Fruit fly (Drosophila melanogaster): ENCODE data around the gene Hmgcl.

The Hmgcl gene

DNA sequence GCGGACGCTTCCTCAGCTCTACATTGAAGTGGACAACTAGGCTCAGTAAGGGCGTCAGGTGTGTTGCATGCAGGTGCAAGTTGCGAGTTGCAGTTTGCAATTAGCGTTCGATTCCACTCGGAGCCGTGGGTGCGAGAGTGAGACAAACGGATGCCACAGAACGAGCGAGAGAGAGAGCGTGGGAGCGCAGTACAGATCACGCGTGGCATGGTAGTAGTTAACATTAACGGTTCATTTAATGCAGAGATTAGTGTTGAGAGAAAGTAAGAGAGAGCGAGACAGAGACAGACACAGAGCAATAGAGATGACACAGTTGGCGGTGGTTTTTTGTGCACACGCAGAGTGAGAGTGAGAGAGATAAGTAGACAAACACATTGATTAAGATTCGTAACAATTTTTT lies 20.5 kb upstream of the Hmgcl start (continued):
- TF ChIP-seq Antp (GFP tag; optimal IDR thresholded peaks at IDR 0.05) (no peak), row (GFP tag; IDR thresholded peaks at IDR 0.05) (0 out of 3 replicates have a peak, but pooled peaks have one; percentile 6), CG18476 (GFP tag; optimal IDR thresholded peaks at IDR 0.05) (no peak), Rfx (GFP tag; IDR thresholded peaks at IDR 0.05) (no peak), Sry-δ (GFP tag; optimal IDR thresholded peaks at IDR 0.05) (peak; percentile 51), CG42726 (GFP tag; IDR thresholded peaks at IDR 0.05; ENCODE audit: partially characterized antibody) (no peak), fd102C (GFP tag; optimal IDR thresholded peaks at IDR 0.05) (no peak), Oli (tag; optimal IDR thresholded peaks at IDR 0.05) (no peak), phol (tag; optimal IDR thresholded peaks at IDR 0.05) (no peak), Rx (GFP tag; IDR thresholded peaks at IDR 0.05) (no peak), Chrac-16 (GFP tag; optimal IDR thresholded peaks at IDR 0.05) (no peak), ac (GFP tag; optimal IDR thresholded peaks at IDR 0.05) (peak; percentile 24), CG32767 (GFP tag; IDR thresholded peaks at IDR 0.05) (no peak), Optix (GFP tag; IDR thresholded peaks at IDR 0.05) (no peak), tna (GFP tag; IDR thresholded peaks at IDR 0.05; ENCODE audit: partially characterized antibody) (no peak), CG1832 (GFP tag; optimal IDR thresholded peaks at IDR 0.05) (peak; percentile 76), gro (GFP tag; optimal IDR thresholded peaks at IDR 0.05) (no peak), lab (GFP tag; optimal IDR thresholded peaks at IDR 0.05) (no peak), Fer1 (GFP tag; optimal IDR thresholded peaks at IDR 0.05) (no peak), CG15479 (GFP tag; optimal IDR thresholded peaks at IDR 0.05) (peak; percentile 49), CG4424 (GFP tag; optimal IDR thresholded peaks at IDR 0.05) (no peak), BEAF-32 (GFP tag; optimal IDR thresholded peaks at IDR 0.05) (peak; percentile 9), CG10979 (tag; optimal IDR thresholded peaks at IDR 0.05) (no peak), CG10267 (tag; optimal IDR thresholded peaks at IDR 0.05) (no peak), kni (GFP tag; optimal IDR thresholded peaks at IDR 0.05) (no peak), pfk (GFP tag; optimal IDR thresholded peaks at IDR 0.05) (no peak), run (tag; optimal IDR thresholded peaks at IDR 0.05) (no peak), E2f2 (GFP tag; IDR thresholded peaks at IDR 0.05) (no peak; the same call in 1 of the 2 replicates), ash1 (GFP tag; optimal IDR thresholded peaks at IDR 0.05) (no peak), CG14014 (GFP tag; IDR thresholded peaks at IDR 0.05) (no peak), klu (GFP tag; IDR thresholded peaks at IDR 0.05) (no peak), chm (GFP tag; IDR thresholded peaks at IDR 0.05) (0 out of 2 replicates have a peak, but pooled peaks have one; percentile 44), CG2712 (tag; optimal IDR thresholded peaks at IDR 0.05) (no peak)

DNA sequence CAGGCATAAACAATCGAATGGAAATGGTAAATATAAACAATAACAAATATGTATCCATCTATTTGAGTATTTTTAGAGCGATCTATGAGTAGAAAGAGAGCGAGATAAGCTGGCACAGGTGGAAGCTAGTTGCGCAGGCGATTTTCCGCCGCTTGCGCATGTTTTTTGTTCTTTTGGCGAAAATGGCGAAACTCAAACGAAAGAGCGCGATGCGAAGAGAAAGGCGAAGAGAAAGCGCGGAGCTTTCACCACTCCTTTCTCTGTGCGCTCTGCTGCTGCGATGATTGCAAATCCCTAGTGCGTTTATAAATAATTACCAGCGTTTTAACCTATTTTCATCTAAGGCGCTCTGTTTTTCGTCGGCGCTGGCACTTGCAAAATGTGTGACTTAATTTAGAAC lies 18.4 kb upstream of the Hmgcl start:
- no peak for TF ChIP-seq Stat92E (GFP tag; optimal IDR thresholded peaks at IDR 0.05)
- no peak for TF ChIP-seq pan (optimal IDR thresholded peaks at IDR 0.05)
- TF ChIP-seq pan (GFP tag; optimal IDR thresholded peaks at IDR 0.05 in 1 of 2, IDR thresholded peaks at IDR 0.05 in 1 of 2): peak in 1 of 2 experiments; percentile 19
- 0 out of 3 replicates have a peak, but pooled peaks have one; percentile 49 for TF ChIP-seq z (GFP tag; IDR thresholded peaks at IDR 0.05)
- TF ChIP-seq kah (GFP tag; optimal IDR thresholded peaks at IDR 0.05): peak; percentile 54
- peak; percentile 79 for TF ChIP-seq CG3163 (GFP tag; optimal IDR thresholded peaks at IDR 0.05)
- peak in 1 of 2 experiments; percentile 47 for TF ChIP-seq Trl (optimal IDR thresholded peaks at IDR 0.05)
- TF ChIP-seq Trl (GFP tag; optimal IDR thresholded peaks at IDR 0.05): no peak
